Fruit fly (Drosophila melanogaster): ENCODE measurements around the gene CG8833.

CG8833 gene

dm6 chr3L:13957212-13957668, 28.4 kb upstream of the CG8833 start (continued):
- peak; percentile 67 for TF ChIP-seq CG18599 (GFP tag; optimal IDR thresholded peaks at IDR 0.05)
- peak; percentile 70 for TF ChIP-seq CG17385 (GFP tag; optimal IDR thresholded peaks at IDR 0.05)
- TF ChIP-seq CG33213 (GFP tag; optimal IDR thresholded peaks at IDR 0.05), result no peak
- peak; percentile 71 for TF ChIP-seq nerfin-1 (tag; optimal IDR thresholded peaks at IDR 0.05)
- no peak for TF ChIP-seq dan (GFP tag; IDR thresholded peaks at IDR 0.05)
- peak; percentile 1 for TF ChIP-seq caup (GFP tag; optimal IDR thresholded peaks at IDR 0.05; ENCODE audit: severe bottlenecking)
- TF ChIP-seq aop (GFP tag; IDR thresholded peaks at IDR 0.05), result no peak
- peak; percentile 44 for TF ChIP-seq zf30C (GFP tag; optimal IDR thresholded peaks at IDR 0.05)
- TF ChIP-seq salm (tag; optimal IDR thresholded peaks at IDR 0.05), result peak; percentile 43
- peak; percentile 83 for TF ChIP-seq Oli (tag; optimal IDR thresholded peaks at IDR 0.05)
- TF ChIP-seq CG8478 (optimal IDR thresholded peaks at IDR 0.05), result no peak
- no peak for TF ChIP-seq Rfx (GFP tag; IDR thresholded peaks at IDR 0.05)
- peak in 1 of 2 experiments; percentile 22 for TF ChIP-seq crp (GFP tag; optimal IDR thresholded peaks at IDR 0.05)
- TF ChIP-seq eyg (GFP tag; optimal IDR thresholded peaks at IDR 0.05), result no peak
- no peak for TF ChIP-seq CG17612 (GFP tag; IDR thresholded peaks at IDR 0.05)
- TF ChIP-seq CG17802 (tag; optimal IDR thresholded peaks at IDR 0.05), result no peak
- TF ChIP-seq CG10565 (GFP tag; optimal IDR thresholded peaks at IDR 0.05), result peak; percentile 4
- no peak for TF ChIP-seq Adf1 (GFP tag; IDR thresholded peaks at IDR 0.05)
- TF ChIP-seq Nf-YA (GFP tag; IDR thresholded peaks at IDR 0.05), result no peak
- TF ChIP-seq CoRest (tag; optimal IDR thresholded peaks at IDR 0.05), result peak; percentile 86
- no peak for TF ChIP-seq mirr (GFP tag; optimal IDR thresholded peaks at IDR 0.05)
- peak; percentile 71 for TF ChIP-seq org-1 (GFP tag; optimal IDR thresholded peaks at IDR 0.05)
- TF ChIP-seq prd (optimal IDR thresholded peaks at IDR 0.05), result no peak
- TF ChIP-seq prd (GFP tag; IDR thresholded peaks at IDR 0.05), result peak; percentile 51; the same call in 1 of the 3 replicates
- no peak for TF ChIP-seq usp (GFP tag; optimal IDR thresholded peaks at IDR 0.05)
- TF ChIP-seq CG8944 (GFP tag; optimal IDR thresholded peaks at IDR 0.05), result no peak
- no peak for TF ChIP-seq inv (GFP tag; IDR thresholded peaks at IDR 0.05; ENCODE audit: partially characterized antibody)
- TF ChIP-seq knrl (GFP tag; IDR thresholded peaks at IDR 0.05; ENCODE audit: partially characterized antibody), result no peak
- TF ChIP-seq sug (tag; optimal IDR thresholded peaks at IDR 0.05), result no peak
- TF ChIP-seq Taf1 (GFP tag; IDR thresholded peaks at IDR 0.05), result no peak
- TF ChIP-seq CG10431 (GFP tag; optimal IDR thresholded peaks at IDR 0.05), result no peak
- TF ChIP-seq al (GFP tag; IDR thresholded peaks at IDR 0.05), result no peak
- peak; percentile 75 for TF ChIP-seq CG10209 (GFP tag; optimal IDR thresholded peaks at IDR 0.05)
- no peak for TF ChIP-seq gsb (GFP tag; IDR thresholded peaks at IDR 0.05)
- TF ChIP-seq HLH54F (GFP tag; optimal IDR thresholded peaks at IDR 0.05), result no peak
- TF ChIP-seq Poxn (GFP tag; IDR thresholded peaks at IDR 0.05), result no peak
- TF ChIP-seq vvl (GFP tag; IDR thresholded peaks at IDR 0.05), result peak; percentile 42; the same call in 1 of the 2 replicates
- TF ChIP-seq CG3995 (GFP tag; optimal IDR thresholded peaks at IDR 0.05), result no peak
- TF ChIP-seq D (optimal IDR thresholded peaks at IDR 0.05), result no peak
- peak; percentile 87 for TF ChIP-seq D (GFP tag; optimal IDR thresholded peaks at IDR 0.05)
- TF ChIP-seq CG2678 (tag; optimal IDR thresholded peaks at IDR 0.05), result peak; percentile 86
- no peak for TF ChIP-seq CG6272 (GFP tag; IDR thresholded peaks at IDR 0.05)
- TF ChIP-seq abd-A (tag; optimal IDR thresholded peaks at IDR 0.05), result no peak
- TF ChIP-seq CG4424 (GFP tag; optimal IDR thresholded peaks at IDR 0.05), result peak; percentile 87
- TF ChIP-seq Dip3 (GFP tag; optimal IDR thresholded peaks at IDR 0.05), result no peak
- no peak for TF ChIP-seq Neu2 (GFP tag; optimal IDR thresholded peaks at IDR 0.05; ENCODE audit: borderline replicate concordance)
- TF ChIP-seq CG32772 (GFP tag; IDR thresholded peaks at IDR 0.05), result 0 out of 2 replicates have a peak, but pooled peaks have one; percentile 35
- peak; percentile 26 for TF ChIP-seq Bteb2 (GFP tag; optimal IDR thresholded peaks at IDR 0.05)
- 0 out of 2 replicates have a peak, but pooled peaks have one; percentile 5 for TF ChIP-seq Awh (GFP tag; IDR thresholded peaks at IDR 0.05)
- TF ChIP-seq tin (GFP tag; optimal IDR thresholded peaks at IDR 0.05), result peak; percentile 63
- no peak for TF ChIP-seq CG15479 (GFP tag; optimal IDR thresholded peaks at IDR 0.05)
- peak; percentile 39 for TF ChIP-seq CG8281 (tag; optimal IDR thresholded peaks at IDR 0.05)

All from whole organism, embryonic.